Worm (Caenorhabditis elegans): ENCODE results near the gene abu-9.

Gene abu-9

ce11 chrX:8323371-8323770, 1.5 kb downstream of the abu-9 start, which contains the start of gene R09F10.1:
TSS of gene R09F10.1 (plus strand) at chrX:8323592.
- TF ChIP-seq efl-1 (optimal IDR thresholded peaks at IDR 0.05) (no peak), efl-1 (GFP tag; optimal IDR thresholded peaks at IDR 0.05 in 1 of 2) (peak in 1 of 2 experiments; percentile 7), ceh-63 (GFP tag; optimal IDR thresholded peaks at IDR 0.05) (no peak), elt-2 (tag; optimal IDR thresholded peaks at IDR 0.05) (peak; percentile 58)

ce11 chrX:8326394-8326793, 4.5 kb downstream of the abu-9 start, which contains the start of gene R09F10.8:
TSS of gene R09F10.8 (minus strand) at chrX:8326451.
- TF ChIP-seq fkh-10 (GFP tag; optimal IDR thresholded peaks at IDR 0.05) (no peak), isw-1 (GFP tag; IDR thresholded peaks at IDR 0.05) (no peak)

- TF ChIP-seq lin-15B (tag; optimal IDR thresholded peaks at IDR 0.05): no peak
Observed at ce11 chrX:8327800-8328199, 5.9 kb downstream of the abu-9 start, which contains the start of gene F55E10.4. TSS of gene F55E10.4 (minus strand) at chrX:8327900.

ce11 chrX:8340393-8340792, 18.5 kb downstream of the abu-9 start, which contains the start of gene F55E10.2:
TSS of gene F55E10.2 (plus strand) at chrX:8340693.
- TF ChIP-seq efl-1 (optimal IDR thresholded peaks at IDR 0.05) (no peak), efl-1 (GFP tag; optimal IDR thresholded peaks at IDR 0.05 in 1 of 2) (no peak), nhr-76 (tag; optimal IDR thresholded peaks at IDR 0.05) (no peak), mab-9 (GFP tag; IDR thresholded peaks at IDR 0.05) (no peak), fos-1 (tag; optimal IDR thresholded peaks at IDR 0.05) (no peak), snu-23 (GFP tag; optimal IDR thresholded peaks at IDR 0.05) (no peak), nhr-237 (tag; optimal IDR thresholded peaks at IDR 0.05) (no peak), lin-13 (GFP tag; optimal IDR thresholded peaks at IDR 0.05) (no peak), ets-5 (GFP tag; IDR thresholded peaks at IDR 0.05) (no peak), nhr-11 (tag; optimal IDR thresholded peaks at IDR 0.05) (no peak), dpl-1 (GFP tag; optimal IDR thresholded peaks at IDR 0.05) (no peak), snpc-4 (tag; optimal IDR thresholded peaks at IDR 0.05) (no peak), fkh-4 (tag; optimal IDR thresholded peaks at IDR 0.05; ENCODE audit: borderline replicate concordance) (no peak), hpl-2 (GFP tag; optimal IDR thresholded peaks at IDR 0.05) (no peak), unc-86 (tag; optimal IDR thresholded peaks at IDR 0.05) (no peak), lin-15B (tag; optimal IDR thresholded peaks at IDR 0.05) (no peak), lin-14 (GFP tag; optimal IDR thresholded peaks at IDR 0.05) (no peak), irx-1 (tag; optimal IDR thresholded peaks at IDR 0.05) (no peak), C16A3.4 (tag; optimal IDR thresholded peaks at IDR 0.05) (no peak), ceh-90 (tag; optimal IDR thresholded peaks at IDR 0.05) (no peak), ceh-63 (GFP tag; optimal IDR thresholded peaks at IDR 0.05) (no peak)

- TF ChIP-seq pax-3 (tag; optimal IDR thresholded peaks at IDR 0.05): no peak
- no peak for TF ChIP-seq nhr-85 (tag)
- TF ChIP-seq sptf-1 (tag; optimal IDR thresholded peaks at IDR 0.05): no peak
- no peak for TF ChIP-seq lin-13 (GFP tag; optimal IDR thresholded peaks at IDR 0.05)
- no peak for TF ChIP-seq ets-5 (GFP tag; IDR thresholded peaks at IDR 0.05)
- no peak for TF ChIP-seq alr-1 (tag; optimal IDR thresholded peaks at IDR 0.05; ENCODE audit: borderline replicate concordance)
- TF ChIP-seq xbp-1 (tag; optimal IDR thresholded peaks at IDR 0.05): no peak
- TF ChIP-seq nhr-47 (tag; optimal IDR thresholded peaks at IDR 0.05): no peak
- no peak for TF ChIP-seq nhr-90 (tag; optimal IDR thresholded peaks at IDR 0.05; ENCODE audit: poor library complexity)
Observed at ce11 chrX:8341675-8342074, 19.8 kb downstream of the abu-9 start, which contains the start of gene F55E10.1. TSS of gene F55E10.1 (plus strand) at chrX:8341975.

- TF ChIP-seq sptf-1 (tag; optimal IDR thresholded peaks at IDR 0.05): no peak
- no peak for TF ChIP-seq grh-1 (GFP tag; IDR thresholded peaks at IDR 0.05)
Observed at ce11 chrX:8346248-8346647, 24.3 kb downstream of the abu-9 start, which contains the start of gene drd-5. TSS of gene drd-5 (minus strand) at chrX:8346348.
